Worm (Caenorhabditis elegans): ENCODE data around the gene Y69E1A.1.

Y69E1A.1 gene

ce11 chrIV:10902476-10902875 lies 46.2 kb downstream of the Y69E1A.1 start:
- TF ChIP-seq daf-16 (GFP tag; optimal IDR thresholded peaks at IDR 0.05) (no peak), daf-16 (tag; optimal IDR thresholded peaks at IDR 0.05) (no peak), aha-1 (tag) (peak; percentile 90)

DNA sequence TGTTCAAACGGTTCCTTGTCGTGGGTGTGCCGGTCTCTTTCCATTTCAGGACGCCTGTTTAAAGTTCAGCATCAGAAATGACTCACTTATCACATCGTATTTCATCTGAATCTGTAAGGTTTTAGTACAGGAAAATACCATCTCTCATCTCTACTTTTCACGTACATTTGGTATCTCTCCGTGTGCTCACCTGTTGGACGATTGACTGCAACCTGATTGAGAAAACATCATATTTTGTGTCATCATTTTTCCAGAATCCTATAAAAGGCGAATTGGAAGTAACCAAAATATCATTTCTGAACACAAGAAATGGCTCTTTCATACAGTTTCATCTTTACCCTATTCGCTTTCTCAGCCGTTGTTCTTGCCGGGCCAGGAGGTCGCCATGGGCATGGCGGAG lies 48.6 kb downstream of the Y69E1A.1 start, which contains the start of gene srlf-30:
srlf-30 (plus strand) TSS at position 301 of the 400 bp plus-strand sequence.
- no peak for TF ChIP-seq unc-130 (GFP tag; optimal IDR thresholded peaks at IDR 0.05)
- TF ChIP-seq hif-1 (tag; optimal IDR thresholded peaks at IDR 0.05) = no peak
- TF ChIP-seq snpc-1.2 (GFP tag; IDR thresholded peaks at IDR 0.05) = no peak
- no peak for TF ChIP-seq set-16 (GFP tag; IDR thresholded peaks at IDR 0.05)
- no peak for TF ChIP-seq ceh-28 (tag; optimal IDR thresholded peaks at IDR 0.05)
- TF ChIP-seq ctbp-1 (GFP tag; IDR thresholded peaks at IDR 0.05) = no peak
- TF ChIP-seq nhr-102 (tag; optimal IDR thresholded peaks at IDR 0.05) = no peak
- no peak for TF ChIP-seq daf-8 (GFP tag; IDR thresholded peaks at IDR 0.05)
- no peak for TF ChIP-seq rbr-2 (tag; optimal IDR thresholded peaks at IDR 0.05)

- TF ChIP-seq zip-11 (GFP tag; IDR thresholded peaks at IDR 0.05) = no peak
- TF ChIP-seq unc-130 (GFP tag; optimal IDR thresholded peaks at IDR 0.05) = no peak
- TF ChIP-seq nhr-41 (GFP tag; IDR thresholded peaks at IDR 0.05) = no peak
- TF ChIP-seq Y5F2A.4 (GFP tag; optimal IDR thresholded peaks at IDR 0.05) = no peak
- no peak for TF ChIP-seq dmd-9 (GFP tag; IDR thresholded peaks at IDR 0.05)
These were observed 49.6 kb downstream of the Y69E1A.1 start, which contains the start of the genes F13E9.9 and F13E9.19 for ce11 chrIV:10899091-10899490. Gene F13E9.9, minus strand, starts transcription at chrIV:10899191. Gene F13E9.19, plus strand, starts transcription at chrIV:10899406.

ce11 chrIV:10898160-10898559 lies 50.5 kb downstream of the Y69E1A.1 start:
- TF ChIP-seq pha-4 (GFP tag; IDR thresholded peaks at IDR 0.05) (no peak), pha-4 (tag; optimal IDR thresholded peaks at IDR 0.05) (no peak), F26F4.8 (GFP tag; conservative IDR thresholded peaks at IDR 0.05) (no peak), aha-1 (tag) (peak; percentile 48), hmg-1.1 (GFP tag; IDR thresholded peaks at IDR 0.05) (no peak), unc-62 (GFP tag; optimal IDR thresholded peaks at IDR 0.05 in 1 of 2) (peak in 1 of 2 experiments; percentile 92), unc-62 (tag; optimal IDR thresholded peaks at IDR 0.05) (no peak)
